Fruit fly (Drosophila melanogaster) S2 (cell line): ENCODE data around the gene CG14210.

ENCODE experiments used
- CG8478 ChIP-seq: fragments of >200 bp; optimal IDR thresholded peaks from 2 replicates; lab custom pipeline; 2018
- CTCF ChIP-seq, 2 experiments: fragments of >200 bp; optimal IDR thresholded peaks; 2 replicates each; lab custom pipeline; 2018

CG14210 gene

DNA sequence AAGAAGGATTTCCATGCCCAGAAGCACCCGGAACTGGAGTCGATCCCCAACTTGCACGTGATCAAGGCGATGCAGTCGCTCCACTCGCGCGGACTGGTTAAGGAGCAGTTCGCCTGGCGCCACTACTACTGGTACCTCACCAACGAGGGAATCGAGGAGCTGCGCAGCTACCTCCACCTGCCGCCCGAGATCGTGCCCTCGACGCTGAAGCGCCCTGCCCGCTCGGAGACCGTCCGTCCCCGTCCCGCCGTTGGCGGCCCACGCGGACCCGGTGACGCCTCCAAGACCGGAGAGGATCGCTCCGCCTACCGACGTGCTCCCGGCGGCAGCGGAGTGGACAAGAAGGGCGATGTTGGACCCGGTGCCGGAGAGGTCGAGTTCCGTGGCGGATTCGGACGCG is 17.5 kb upstream of the CG14210 start:
- TF ChIP-seq CTCF (optimal IDR thresholded peaks at IDR 0.05; lab: Kevin White, UChicago) (no peak), CG8478 (lab: Kevin White, UChicago) (no peak)

DNA sequence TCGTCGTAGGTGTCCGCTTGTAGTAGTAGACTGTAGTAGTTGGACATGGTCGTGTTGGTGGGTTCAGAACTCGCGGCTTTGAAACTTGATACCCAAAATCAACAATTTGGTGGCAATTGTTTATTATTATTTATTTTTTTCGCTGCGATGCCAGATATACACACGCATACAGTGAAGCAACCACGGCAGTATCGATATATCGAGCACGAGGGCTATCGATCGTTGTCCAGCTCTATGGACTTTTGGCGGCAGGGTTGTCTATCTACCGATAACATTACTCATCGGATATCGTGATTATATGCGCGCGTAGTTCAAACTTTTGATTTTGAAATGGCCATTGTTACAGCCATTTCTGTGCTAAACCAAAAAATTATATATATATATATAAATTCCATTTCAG is 14.4 kb upstream of the CG14210 start, which contains the start of gene CG14220:
TSS of gene CG14220 (minus strand) at position 208 of the 400 bp plus-strand sequence.
- TF ChIP-seq CTCF (optimal IDR thresholded peaks at IDR 0.05; lab: Kevin White, UChicago) = no peak
- TF ChIP-seq CG8478 (lab: Kevin White, UChicago) = no peak

DNA sequence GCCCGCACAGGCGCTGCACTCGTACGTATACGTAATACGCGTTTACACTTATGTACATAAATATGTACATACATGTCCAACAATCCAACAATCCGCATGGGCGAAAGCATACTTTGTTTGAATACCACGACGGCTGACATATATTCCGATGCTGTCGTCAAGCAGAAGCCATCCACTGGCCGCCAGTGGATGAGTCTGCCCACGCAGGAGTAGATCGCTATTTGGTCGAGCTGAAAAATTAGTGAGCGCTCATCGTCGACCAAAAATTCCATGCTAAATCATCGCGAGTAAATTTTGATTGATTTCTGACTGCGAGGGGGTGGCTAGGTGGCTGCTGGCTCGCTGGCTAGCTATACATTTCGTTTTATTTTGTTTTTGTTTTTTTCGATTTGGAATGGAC is 13.5 kb upstream of the CG14210 start:
- TF ChIP-seq CG8478 (lab: Kevin White, UChicago) (no peak), CTCF (optimal IDR thresholded peaks at IDR 0.05; lab: Kevin White, UChicago) (no peak)

DNA sequence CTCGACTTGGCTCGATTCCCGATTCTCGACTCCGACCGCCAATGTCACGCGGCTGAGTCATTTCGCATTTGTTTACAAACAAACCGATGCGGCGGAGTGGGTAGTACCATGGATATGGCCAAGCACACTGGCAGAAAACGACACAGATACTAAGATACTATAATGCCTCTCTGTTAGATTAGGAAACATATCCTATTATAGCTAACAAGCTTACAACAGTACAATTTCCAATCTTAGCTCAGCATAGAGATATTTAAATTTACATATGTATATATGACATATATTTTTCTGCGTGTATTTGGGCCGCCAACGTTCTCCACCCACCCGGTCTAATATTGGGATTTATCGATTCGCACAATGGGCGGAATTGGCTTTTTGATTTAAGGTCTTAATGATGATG is 12.0 kb upstream of the CG14210 start:
- no peak for TF ChIP-seq CG8478 (lab: Kevin White, UChicago)
- no peak for TF ChIP-seq CTCF (optimal IDR thresholded peaks at IDR 0.05; lab: Kevin White, UChicago)

DNA sequence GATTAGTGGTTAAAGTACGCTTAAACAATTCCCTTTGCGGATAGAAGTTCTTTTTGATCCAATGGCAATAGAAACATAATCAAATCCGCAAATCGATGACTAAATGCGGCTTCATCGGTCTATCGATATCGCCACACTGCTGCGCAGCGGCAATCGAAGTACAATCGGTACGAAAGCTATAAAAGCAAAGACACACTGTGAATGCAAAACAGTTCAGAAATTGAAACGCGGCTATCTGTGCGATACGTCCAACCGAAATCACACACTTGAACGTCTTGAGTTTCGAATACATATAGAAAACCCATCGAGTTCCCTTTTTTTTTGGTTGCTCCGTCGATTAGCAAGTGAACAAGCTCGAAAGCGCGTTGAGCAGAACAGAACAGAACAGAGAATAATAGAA is 11.0 kb upstream of the CG14210 start, which contains the start of gene CG14207:
TSS of gene CG14207 (plus strand) at position 203 of the 400 bp plus-strand sequence.
- no peak for TF ChIP-seq CG8478 (lab: Kevin White, UChicago)
- TF ChIP-seq CTCF (optimal IDR thresholded peaks at IDR 0.05; lab: Kevin White, UChicago) = no peak

DNA sequence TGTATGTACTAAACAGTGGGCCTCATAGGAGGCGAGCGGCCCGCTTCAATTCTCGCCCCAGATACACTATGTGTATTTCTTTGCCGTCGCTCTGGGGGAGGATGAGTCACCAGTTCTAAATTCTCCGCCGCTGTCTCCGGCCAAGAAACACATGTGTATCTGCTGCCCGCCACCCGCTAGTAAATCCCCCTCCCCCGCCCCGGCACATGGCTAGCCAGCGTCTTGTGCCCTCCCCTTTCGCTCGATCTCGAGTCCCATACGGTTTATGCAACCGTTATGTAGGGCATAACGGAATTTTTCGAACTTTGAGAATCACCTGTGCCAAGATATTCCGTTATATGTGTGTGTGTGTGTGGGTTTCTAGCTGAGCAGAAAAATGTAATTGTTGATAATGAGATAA is 10.1 kb upstream of the CG14210 start:
- TF ChIP-seq CTCF (optimal IDR thresholded peaks at IDR 0.05; lab: Kevin White, UChicago) (no peak), CG8478 (lab: Kevin White, UChicago) (no peak)

DNA sequence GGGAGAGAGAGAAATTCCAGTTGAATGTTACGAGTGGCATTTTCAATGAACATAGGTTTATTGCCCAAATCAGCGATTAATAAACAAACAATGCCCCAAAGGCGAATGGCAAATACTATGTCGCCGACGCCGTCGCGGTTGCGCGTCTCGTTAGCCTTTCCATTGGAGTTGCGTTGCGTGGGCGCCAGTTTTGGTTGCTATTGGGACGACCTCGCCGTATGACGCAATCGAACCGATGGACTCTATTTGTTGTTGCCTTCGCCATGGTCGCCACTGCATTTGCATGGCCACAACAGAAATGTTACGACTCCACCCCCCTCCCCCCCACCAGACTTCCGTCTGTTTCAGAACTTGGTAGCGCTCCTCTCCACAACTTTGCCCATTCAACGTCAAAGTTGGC is 9.4 kb upstream of the CG14210 start:
- TF ChIP-seq CTCF (optimal IDR thresholded peaks at IDR 0.05; lab: Kevin White, UChicago) (no peak), CG8478 (lab: Kevin White, UChicago) (no peak)

DNA sequence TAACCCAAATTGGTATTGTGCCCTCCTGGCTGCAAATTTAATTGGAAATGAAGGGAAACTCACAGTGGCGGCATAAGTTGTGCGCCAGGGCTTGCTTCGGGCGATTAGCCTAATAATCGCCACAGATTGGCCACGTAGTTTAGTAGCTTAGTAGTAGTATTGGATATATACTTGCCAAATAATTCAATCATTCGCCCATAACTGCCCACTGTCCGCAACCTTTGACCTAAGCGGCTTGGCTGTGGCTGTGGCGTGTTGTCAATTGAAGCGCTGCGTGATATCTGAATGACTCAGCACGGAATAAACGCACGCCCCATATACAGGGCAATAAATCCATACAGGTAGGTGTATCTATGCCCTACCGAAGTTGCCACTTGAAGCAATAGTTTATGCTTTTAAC is 9.0 kb upstream of the CG14210 start:
- no peak for TF ChIP-seq CTCF (optimal IDR thresholded peaks at IDR 0.05; lab: Kevin White, UChicago)
- no peak for TF ChIP-seq CG8478 (lab: Kevin White, UChicago)

DNA sequence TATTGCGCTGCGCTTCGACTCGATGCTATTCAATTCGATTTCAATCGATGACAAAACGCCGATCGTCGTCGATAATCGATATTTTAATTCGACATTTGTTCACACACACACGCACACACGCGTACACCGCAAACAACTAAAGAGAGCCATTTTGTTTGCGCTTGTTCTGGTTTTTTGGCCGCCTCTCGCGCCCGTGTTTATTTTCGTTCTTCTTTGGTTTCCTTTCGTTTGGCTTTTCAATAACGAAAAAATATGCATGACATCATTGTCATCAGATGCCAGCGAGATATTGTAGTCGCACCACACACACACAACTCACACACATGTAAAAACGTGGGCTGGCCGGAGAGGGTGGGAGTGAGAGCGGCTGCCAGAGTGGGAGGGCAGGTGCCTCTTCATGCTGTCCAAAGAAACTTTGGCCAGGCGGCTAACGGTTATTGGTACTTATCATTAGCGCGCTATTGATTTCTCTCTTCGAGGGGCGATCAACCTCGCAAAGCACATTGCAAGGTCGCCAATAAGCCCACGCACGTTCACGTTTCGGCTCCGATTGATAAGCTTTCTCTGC is 7.9 kb upstream of the CG14210 start:
- no peak for TF ChIP-seq CG8478 (lab: Kevin White, UChicago)
- TF ChIP-seq CTCF (optimal IDR thresholded peaks at IDR 0.05; lab: Kevin White, UChicago) = no peak

DNA sequence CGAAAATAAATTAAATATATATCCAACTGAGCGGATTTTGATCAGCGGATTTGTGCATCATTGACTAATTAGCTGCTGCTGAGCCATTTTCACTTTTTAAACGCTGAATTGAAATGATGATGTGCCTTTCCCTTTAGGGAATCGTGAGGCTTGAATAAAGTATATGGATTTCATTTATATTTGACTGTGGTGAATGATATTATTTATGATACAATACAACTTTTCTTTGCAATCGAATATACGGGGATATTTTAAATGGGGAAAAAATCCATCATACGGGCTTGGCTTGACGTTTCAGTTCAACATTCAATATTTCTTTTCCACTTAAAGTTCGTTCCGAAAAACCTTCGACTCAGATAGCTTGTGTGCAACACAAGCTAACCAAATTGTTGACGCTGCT is 4.8 kb upstream of the CG14210 start, which contains the start of the genes Shawn and Tyler:
TSS of gene Shawn (plus strand) at position 301 of the 400 bp plus-strand sequence.
TSS of gene Tyler (plus strand) at position 301 of the 400 bp plus-strand sequence.
- no peak for TF ChIP-seq CG8478 (lab: Kevin White, UChicago)
- TF ChIP-seq CTCF (optimal IDR thresholded peaks at IDR 0.05; lab: Kevin White, UChicago) = no peak

DNA sequence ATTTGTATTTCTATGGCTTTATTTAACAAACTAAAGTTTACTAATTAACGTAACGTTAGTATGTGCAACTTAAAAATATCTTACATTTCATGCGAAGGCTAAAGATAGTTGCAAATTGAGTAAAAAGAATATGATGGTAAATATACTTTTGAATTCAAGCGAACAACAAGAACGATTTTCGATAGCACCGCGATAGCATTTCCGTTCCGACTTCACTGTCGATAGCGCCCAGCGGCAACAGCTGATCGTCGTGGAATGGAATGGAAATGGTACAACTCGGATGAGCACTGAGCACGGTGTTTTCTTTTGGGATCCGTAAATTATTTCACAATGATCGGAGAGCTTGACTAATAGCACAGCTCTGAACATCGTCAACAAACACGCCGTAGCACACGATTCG is 2.5 kb upstream of the CG14210 start:
- no peak for TF ChIP-seq CTCF (optimal IDR thresholded peaks at IDR 0.05; lab: Kevin White, UChicago)

DNA sequence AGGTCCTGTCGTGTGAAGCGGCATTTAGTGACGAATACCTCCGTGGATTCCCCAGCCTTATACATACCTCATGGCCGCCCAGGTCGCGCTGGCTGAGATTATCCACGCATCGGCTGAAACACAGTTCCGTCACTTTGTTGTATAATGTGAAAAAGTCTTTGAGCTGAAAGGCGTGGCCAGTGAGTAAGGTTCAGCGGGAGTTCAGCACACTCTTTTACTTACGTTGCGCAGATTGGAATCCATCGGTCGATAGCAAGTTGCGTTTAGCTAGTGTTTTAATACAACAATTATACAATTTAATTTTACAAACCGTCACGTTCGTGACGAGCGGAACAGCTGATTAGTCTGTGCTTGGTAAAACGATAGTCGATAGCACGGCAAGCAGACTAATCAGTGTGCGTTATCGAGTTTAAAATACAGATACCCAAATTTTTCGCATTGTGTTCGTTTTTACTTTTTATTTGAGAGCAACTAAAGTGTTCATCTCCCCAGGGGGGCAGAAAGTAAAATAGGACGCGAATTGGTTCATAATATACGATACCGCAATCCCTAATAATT is 2.3 kb downstream of the CG14210 start, which contains the start of the genes Pstk and Tim9b:
TSS of gene Pstk (minus strand) at position 355 of the 558 bp plus-strand sequence.
TSS of gene Tim9b (minus strand) at position 355 of the 558 bp plus-strand sequence.
- TF ChIP-seq CTCF (optimal IDR thresholded peaks at IDR 0.05; lab: Kevin White, UChicago) (no peak), CG8478 (lab: Kevin White, UChicago) (no peak)

DNA sequence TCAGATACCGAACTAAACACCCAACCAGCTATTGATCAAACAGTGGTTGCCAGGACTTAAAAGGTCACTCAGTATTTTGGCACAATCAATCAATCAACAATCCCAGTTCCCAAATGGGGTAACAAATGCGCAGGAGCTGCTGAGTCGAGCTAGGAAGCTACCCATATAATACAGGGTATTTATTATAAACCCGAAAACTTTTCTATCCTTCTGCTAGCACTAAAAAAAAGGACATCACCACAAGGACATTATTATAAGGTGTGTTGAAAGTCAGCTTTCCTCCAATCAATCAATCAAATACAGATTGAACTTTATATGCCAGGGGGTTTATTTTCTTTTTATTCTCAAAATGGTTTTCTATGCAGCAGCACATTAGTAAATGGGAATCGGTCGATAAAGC is 5.1 kb downstream of the CG14210 start, which contains the start of gene CG14221:
TSS of gene CG14221 (minus strand) at position 101 of the 400 bp plus-strand sequence.
- TF ChIP-seq CG8478 (lab: Kevin White, UChicago) (no peak), CTCF (optimal IDR thresholded peaks at IDR 0.05; lab: Kevin White, UChicago) (no peak)

DNA sequence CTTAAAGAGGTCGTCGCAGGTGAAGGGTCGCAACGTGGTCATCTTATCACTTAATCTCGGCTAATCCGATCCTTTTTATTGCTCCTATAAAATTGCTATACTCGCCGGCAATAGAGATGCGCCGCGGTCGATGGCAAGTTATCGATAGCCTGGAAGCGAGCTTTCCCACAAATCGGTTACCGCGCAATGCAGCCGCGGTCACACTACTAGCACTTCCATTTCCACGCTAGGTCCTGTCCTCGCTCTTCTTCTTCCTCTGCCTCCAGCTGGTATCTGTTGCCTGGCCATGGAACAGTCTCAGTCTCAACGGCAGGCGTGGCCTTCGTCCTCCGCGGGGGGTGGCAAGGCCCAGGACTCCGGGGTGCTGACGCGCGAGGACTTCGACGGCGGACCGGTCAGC is 6.9 kb downstream of the CG14210 start, which contains the start of the genes Naa20A and MKP-4:
TSS of gene Naa20A (minus strand) at position 151 of the 400 bp plus-strand sequence.
TSS of gene MKP-4 (plus strand) at position 191 of the 400 bp plus-strand sequence.
- TF ChIP-seq CG8478 (lab: Kevin White, UChicago) = no peak
- no peak for TF ChIP-seq CTCF (optimal IDR thresholded peaks at IDR 0.05; lab: Kevin White, UChicago)

DNA sequence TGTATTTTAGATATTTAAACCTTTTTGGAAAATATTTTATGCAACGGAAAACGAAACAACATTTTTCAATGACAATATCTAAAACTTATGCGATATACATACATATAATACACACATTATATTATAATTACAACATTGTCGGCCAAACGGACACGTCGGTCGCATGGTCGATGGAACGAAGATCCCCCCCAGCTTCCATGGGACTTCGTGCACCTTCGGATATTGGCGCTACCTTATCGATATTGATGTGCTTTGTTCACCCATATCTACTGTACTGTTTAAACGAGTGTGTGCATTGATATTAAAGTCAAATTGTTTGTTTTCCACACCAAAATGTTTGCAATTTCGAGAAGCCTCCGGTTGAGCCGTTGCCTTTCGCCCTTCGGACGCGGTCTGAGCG is 9.4 kb downstream of the CG14210 start, which contains the start of gene CG14212:
TSS of gene CG14212 (plus strand) at position 301 of the 400 bp plus-strand sequence.
- TF ChIP-seq CG8478 (lab: Kevin White, UChicago) = no peak
- TF ChIP-seq CTCF (optimal IDR thresholded peaks at IDR 0.05; lab: Kevin White, UChicago) = no peak
